Worm (Caenorhabditis elegans): ENCODE measurements around the gene T24E12.6.
A peak's percentile ranks its signal among the peaks of the same experiment; 100 is the strongest.

The T24E12.6 gene

DNA sequence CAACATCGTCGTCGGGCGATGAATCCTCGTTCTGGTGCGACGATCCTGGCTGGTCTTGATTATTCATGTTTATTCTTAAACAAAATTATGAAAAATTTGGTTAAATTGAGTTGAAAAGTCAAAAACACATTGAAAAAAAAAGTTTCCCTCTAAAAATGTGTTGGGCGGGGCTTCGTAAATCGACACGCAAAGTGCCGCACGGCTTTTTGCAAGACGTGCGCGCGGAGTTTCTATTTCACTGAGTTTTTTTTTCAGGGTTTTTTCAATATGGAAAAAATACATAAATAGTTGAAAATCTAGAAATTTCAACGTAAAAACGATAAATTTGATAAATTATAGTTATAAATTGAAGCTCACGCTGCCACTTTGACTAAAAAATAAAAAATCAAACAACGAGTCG, 46.6 kb upstream of the T24E12.6 start, which contains the start of gene F54D10.5:
TSS of gene F54D10.5 (minus strand) at position 74 of the 400 bp plus-strand sequence.
- TF ChIP-seq ZK546.5 (tag; optimal IDR thresholded peaks at IDR 0.05) (no peak), hmg-1.1 (GFP tag; IDR thresholded peaks at IDR 0.05) (peak; percentile 51; the same call in 1 of the 2 replicates), nhr-6 (tag; optimal IDR thresholded peaks at IDR 0.05) (peak; percentile 46), nhr-77 (tag; optimal IDR thresholded peaks at IDR 0.05) (peak; percentile 12), snpc-1.2 (GFP tag; IDR thresholded peaks at IDR 0.05) (no peak), dpl-1 (GFP tag; optimal IDR thresholded peaks at IDR 0.05) (peak; percentile 95), hif-1 (tag; optimal IDR thresholded peaks at IDR 0.05) (peak in 1 of 2 experiments; percentile 18), madf-5 (GFP tag; IDR thresholded peaks at IDR 0.05) (no peak), tra-1 (GFP tag; IDR thresholded peaks at IDR 0.05) (no peak), nhr-28 (tag; optimal IDR thresholded peaks at IDR 0.05) (peak; percentile 28), nhr-237 (tag; optimal IDR thresholded peaks at IDR 0.05) (no peak), hlh-11 (tag; optimal IDR thresholded peaks at IDR 0.05) (peak; percentile 35), rbr-2 (tag; optimal IDR thresholded peaks at IDR 0.05) (peak; percentile 63), nhr-76 (tag; optimal IDR thresholded peaks at IDR 0.05) (no peak), pha-4 (GFP tag; IDR thresholded peaks at IDR 0.05) (peak; percentile 35; the same call in 1 of the 2 replicates), pha-4 (tag; optimal IDR thresholded peaks at IDR 0.05) (no peak), mes-2 (tag; optimal IDR thresholded peaks at IDR 0.05; ENCODE audit: poor library complexity, severe bottlenecking) (peak; percentile 91), Y48G9A.11 (GFP tag; IDR thresholded peaks at IDR 0.05) (no peak), unc-130 (GFP tag; optimal IDR thresholded peaks at IDR 0.05) (peak; percentile 48), madf-9 (GFP tag; conservative IDR thresholded peaks at IDR 0.05) (no peak), aha-1 (tag) (peak; percentile 93), spr-1 (tag; optimal IDR thresholded peaks at IDR 0.05) (peak; percentile 45), nhr-48 (tag; optimal IDR thresholded peaks at IDR 0.05) (no peak), tag-97 (GFP tag; IDR thresholded peaks at IDR 0.05) (no peak), mep-1 (tag; optimal IDR thresholded peaks at IDR 0.05) (no peak), daf-12 (tag; optimal IDR thresholded peaks at IDR 0.05) (no peak), duxl-1 (tag; optimal IDR thresholded peaks at IDR 0.05; ENCODE audit: poor library complexity) (peak; percentile 84), set-16 (GFP tag; IDR thresholded peaks at IDR 0.05) (no peak), R02D3.7 (tag; optimal IDR thresholded peaks at IDR 0.05) (peak; percentile 95), mdl-1 (tag; optimal IDR thresholded peaks at IDR 0.05) (peak in 1 of 2 experiments; percentile 12), ama-1 (optimal IDR thresholded peaks at IDR 0.05) (no peak), T26A8.4 (GFP tag; IDR thresholded peaks at IDR 0.05) (peak; percentile 63), dmd-8 (GFP tag; IDR thresholded peaks at IDR 0.05) (no peak), fos-1 (tag; optimal IDR thresholded peaks at IDR 0.05) (peak; percentile 7), pqm-1 (tag; optimal IDR thresholded peaks at IDR 0.05) (no peak), ztf-7 (tag; optimal IDR thresholded peaks at IDR 0.05) (no peak), lin-13 (GFP tag; optimal IDR thresholded peaks at IDR 0.05) (peak; percentile 31), unc-39 (tag; optimal IDR thresholded peaks at IDR 0.05) (no peak), lin-29 (GFP tag; IDR thresholded peaks at IDR 0.05) (no peak)

DNA sequence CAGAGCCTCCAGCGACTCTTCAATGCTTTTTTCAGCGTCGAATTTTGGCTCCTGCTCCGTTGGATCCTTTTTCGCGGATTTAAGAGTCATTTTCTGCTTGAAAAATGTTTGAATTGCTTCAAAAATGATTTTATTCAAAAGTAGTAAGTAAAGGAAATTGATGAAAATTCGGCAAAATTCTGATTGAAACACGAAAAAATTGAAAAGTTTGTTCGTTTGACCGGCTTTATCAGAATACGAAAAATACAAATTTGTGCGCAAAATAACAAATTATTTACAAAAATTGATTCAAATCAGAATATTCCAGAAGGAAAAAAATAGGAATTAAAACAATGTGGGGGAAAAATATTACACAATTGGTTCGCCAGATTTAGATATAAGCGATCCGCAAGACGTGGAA, 45.5 kb upstream of the T24E12.6 start, which contains the start of gene F54D10.4:
TSS of gene F54D10.4 (minus strand) at position 101 of the 400 bp plus-strand sequence.
- no peak for TF ChIP-seq madf-5 (GFP tag; IDR thresholded peaks at IDR 0.05)
- no peak for TF ChIP-seq lin-1 (GFP tag; IDR thresholded peaks at IDR 0.05)
- peak; percentile 82 for TF ChIP-seq aha-1 (tag)
- no peak for TF ChIP-seq set-16 (GFP tag; IDR thresholded peaks at IDR 0.05)

DNA sequence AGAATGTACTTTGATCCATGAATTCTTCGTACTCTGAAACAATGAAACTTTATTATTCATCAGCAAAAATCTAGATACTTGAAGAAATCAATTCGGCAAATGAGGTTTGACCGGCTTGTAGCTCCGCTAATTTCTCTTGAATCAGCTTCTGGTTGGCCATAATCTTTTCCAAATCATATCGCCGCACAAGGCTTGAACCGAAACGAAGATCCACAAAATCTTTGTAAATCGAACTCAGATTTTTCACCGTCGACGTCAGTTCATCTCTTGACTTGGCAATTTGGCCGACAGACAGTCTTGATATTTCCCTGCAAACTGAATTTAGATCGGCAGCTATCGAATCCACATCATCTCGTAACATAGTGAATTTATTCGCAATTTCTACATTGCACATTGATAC, 44.0 kb upstream of the T24E12.6 start:
- TF ChIP-seq daf-8 (GFP tag; IDR thresholded peaks at IDR 0.05) (no peak), unc-62 (GFP tag; optimal IDR thresholded peaks at IDR 0.05 in 1 of 2) (peak in 1 of 2 experiments; percentile 96), unc-62 (tag; optimal IDR thresholded peaks at IDR 0.05) (no peak), mep-1 (tag; optimal IDR thresholded peaks at IDR 0.05) (no peak)
